Worm (Caenorhabditis elegans) whole organism, L4 larva: ENCODE results near the gene srbc-71.

ENCODE experiments used
- D1046.2 ChIP-seq: fragments of 200-800 bp; sonication (Bioruptor generic); IDR thresholded peaks from 2 replicates; pipeline ENCODE4 v1.3.6; 2022; ENCODE audit warnings: missing genetic modification characterization, missing compliant biosample characterization
- F49E8.2 ChIP-seq: sonication (generic microtip); optimal IDR thresholded peaks from 2 replicates; lab custom pipeline; 2016; ENCODE audit warnings: missing compliant biosample characterization, mild to moderate bottlenecking, missing genetic modification characterization, borderline replicate concordance
- T20F7.1 ChIP-seq: fragments of 200-800 bp; sonication (Bioruptor generic); optimal IDR thresholded peaks from 2 replicates; lab custom pipeline; 2018; ENCODE audit warnings: mild to moderate bottlenecking, missing genetic modification characterization, missing compliant biosample characterization
- T26A8.4 ChIP-seq: fragments of 200-800 bp; sonication (Bioruptor generic); IDR thresholded peaks from 2 replicates; pipeline ENCODE4 v1.3.6; 2022; ENCODE audit warnings: missing genetic modification characterization, missing compliant biosample characterization
- Y48G9A.11 ChIP-seq: fragments of 200-800 bp; sonication (Bioruptor generic); IDR thresholded peaks from 2 replicates; pipeline ENCODE4 v1.3.6; 2022; ENCODE audit warnings: missing genetic modification reagents, missing genetic modification characterization, missing compliant biosample characterization
- ZK337.2 ChIP-seq: fragments of 200-800 bp; sonication (Bioruptor generic); IDR thresholded peaks from 2 replicates; pipeline ENCODE4 v1.3.6; 2022; ENCODE audit warnings: missing genetic modification reagents, missing genetic modification characterization, missing compliant biosample characterization
- ceh-20 ChIP-seq: fragments of 200-800 bp; sonication (Bioruptor generic); IDR thresholded peaks from 2 replicates; pipeline ENCODE4 v1.3.6; 2022; ENCODE audit warnings: missing genetic modification reagents, missing genetic modification characterization, missing compliant biosample characterization
- dmd-6 ChIP-seq: fragments of 200-800 bp; sonication (Bioruptor generic); IDR thresholded peaks from 2 replicates; pipeline ENCODE4 v1.3.6; 2022; ENCODE audit warnings: missing genetic modification reagents, missing genetic modification characterization, missing compliant biosample characterization
- dmd-9 ChIP-seq: fragments of 200-800 bp; sonication (Bioruptor generic); IDR thresholded peaks from 2 replicates; pipeline ENCODE4 v1.3.6; 2022; ENCODE audit warnings: missing genetic modification reagents, missing genetic modification characterization, missing compliant biosample characterization
- egl-27 ChIP-seq: sonication (generic microtip); optimal IDR thresholded peaks from 3 replicates; lab custom pipeline; 2017; ENCODE audit warnings: missing biosample characterization, missing genetic modification reagents, missing genetic modification characterization
- hmg-1.1 ChIP-seq: fragments of 200-800 bp; sonication (Bioruptor generic); IDR thresholded peaks from 2 replicates; pipeline ENCODE4 v1.3.6; 2022; ENCODE audit warnings: missing genetic modification reagents, missing genetic modification characterization, missing compliant biosample characterization
- lin-13 ChIP-seq: fragments of 150-350 bp; optimal IDR thresholded peaks from 2 replicates; lab custom pipeline; 2014; ENCODE audit warnings: missing biosample characterization, missing genetic modification reagents, missing genetic modification characterization
- lin-29 ChIP-seq: fragments of 200-800 bp; sonication (Bioruptor generic); IDR thresholded peaks from 2 replicates; pipeline ENCODE4 v1.3.6; 2022; ENCODE audit warnings: missing genetic modification reagents, missing genetic modification characterization, missing compliant biosample characterization
- lin-38 ChIP-seq: fragments of 200-800 bp; sonication (Bioruptor generic); IDR thresholded peaks from 2 replicates; pipeline ENCODE4 v1.3.6; 2022; ENCODE audit warnings: missing genetic modification reagents, missing genetic modification characterization, missing compliant biosample characterization
- madf-5 ChIP-seq, 2 experiments: fragments of 200-800 bp; sonication (Bioruptor generic); IDR thresholded peaks; 2 replicates each; pipeline ENCODE4 v1.3.6; 2022; ENCODE audit warnings: missing compliant biosample characterization in 2 of 2, missing genetic modification characterization in 2 of 2
- madf-9 ChIP-seq: fragments of 200-800 bp; sonication (Bioruptor generic); conservative IDR thresholded peaks from 2 replicates; pipeline ENCODE4 v1.3.6; 2022; ENCODE audit warnings: missing genetic modification reagents, missing genetic modification characterization, missing compliant biosample characterization
- mes-2 ChIP-seq: sonication (generic microtip); optimal IDR thresholded peaks from 2 replicates; lab custom pipeline; 2016; ENCODE audit warnings: missing genotype, mild to moderate bottlenecking, missing genetic modification characterization, missing compliant biosample characterization; ENCODE audit not compliant: poor library complexity, severe bottlenecking
- nhr-41 ChIP-seq: fragments of 200-800 bp; sonication (Bioruptor generic); IDR thresholded peaks from 2 replicates; pipeline ENCODE4 v1.3.6; 2022; ENCODE audit warnings: missing genetic modification reagents, missing genetic modification characterization, missing compliant biosample characterization
- nhr-42 ChIP-seq: fragments of 200-800 bp; sonication (Bioruptor generic); IDR thresholded peaks from 2 replicates; pipeline ENCODE4 v1.3.6; 2022; ENCODE audit warnings: missing genetic modification characterization, missing compliant biosample characterization
- nhr-48 ChIP-seq: sonication (generic microtip); optimal IDR thresholded peaks from 2 replicates; lab custom pipeline; 2016; ENCODE audit warnings: mild to moderate bottlenecking, missing genetic modification characterization, missing compliant biosample characterization
- php-3 ChIP-seq: fragments of 200-800 bp; sonication (Bioruptor generic); IDR thresholded peaks from 2 replicates; pipeline ENCODE4 v1.3.6; 2022; ENCODE audit warnings: missing genetic modification reagents, missing genetic modification characterization, missing compliant biosample characterization
- rbr-2 ChIP-seq: sonication (generic microtip); optimal IDR thresholded peaks from 2 replicates; lab custom pipeline; 2016; ENCODE audit warnings: missing genotype, missing genetic modification characterization, missing compliant biosample characterization
- saeg-2 ChIP-seq: fragments of 200-800 bp; sonication (Bioruptor generic); IDR thresholded peaks from 2 replicates; pipeline ENCODE4 v1.3.6; 2022; ENCODE audit warnings: missing genetic modification reagents, missing genetic modification characterization, missing compliant biosample characterization
- tra-1 ChIP-seq: fragments of 200-800 bp; sonication (Bioruptor generic); IDR thresholded peaks from 2 replicates; pipeline ENCODE4 v1.3.6; 2022; ENCODE audit warnings: missing genetic modification reagents, missing genetic modification characterization, missing compliant biosample characterization
- vab-7 ChIP-seq: fragments of 200-800 bp; sonication (Bioruptor generic); IDR thresholded peaks from 2 replicates; pipeline ENCODE4 v1.3.6; 2022; ENCODE audit warnings: missing genetic modification reagents, missing genetic modification characterization, missing compliant biosample characterization
- zfp-2 ChIP-seq: sonication (generic microtip); optimal IDR thresholded peaks from 2 replicates; lab custom pipeline; 2016; ENCODE audit warnings: mild to moderate bottlenecking, missing genetic modification characterization, missing compliant biosample characterization
- zip-2 ChIP-seq: fragments of 150-350 bp; optimal IDR thresholded peaks from 2 replicates; lab custom pipeline; 2014; ENCODE audit warnings: missing biosample characterization, missing genetic modification characterization

srbc-71 gene

ce11 chrIV:4184767-4185166, 41.0 kb downstream of the srbc-71 start (continued):
- TF ChIP-seq rbr-2, result peak; percentile 32
- TF ChIP-seq ZK337.2 (GFP tag; lab: Robert Waterston, UW), result peak; percentile 82
- TF ChIP-seq T26A8.4 (GFP tag; lab: Robert Waterston, UW), result peak; percentile 96
- TF ChIP-seq ceh-20, result peak; percentile 98
- peak; percentile 95 for TF ChIP-seq dmd-9
- TF ChIP-seq saeg-2 (GFP tag; lab: Robert Waterston, UW), result peak; percentile 88
- peak; percentile 53 for TF ChIP-seq mes-2 (tag; lab: Kevin White, UChicago)
- peak; percentile 95 for TF ChIP-seq tra-1
- TF ChIP-seq php-3 (GFP tag; lab: Robert Waterston, UW), result peak; percentile 92
- TF ChIP-seq D1046.2, result peak; percentile 96
- peak; percentile 97 for TF ChIP-seq nhr-42 (GFP tag; lab: Robert Waterston, UW)
- TF ChIP-seq vab-7 (GFP tag; lab: Robert Waterston, UW), result peak; percentile 81
- TF ChIP-seq lin-29 (GFP tag; lab: Robert Waterston, UW), result peak; percentile 98
- peak; percentile 83 for TF ChIP-seq madf-9 (GFP tag; lab: Robert Waterston, UW)

DNA sequence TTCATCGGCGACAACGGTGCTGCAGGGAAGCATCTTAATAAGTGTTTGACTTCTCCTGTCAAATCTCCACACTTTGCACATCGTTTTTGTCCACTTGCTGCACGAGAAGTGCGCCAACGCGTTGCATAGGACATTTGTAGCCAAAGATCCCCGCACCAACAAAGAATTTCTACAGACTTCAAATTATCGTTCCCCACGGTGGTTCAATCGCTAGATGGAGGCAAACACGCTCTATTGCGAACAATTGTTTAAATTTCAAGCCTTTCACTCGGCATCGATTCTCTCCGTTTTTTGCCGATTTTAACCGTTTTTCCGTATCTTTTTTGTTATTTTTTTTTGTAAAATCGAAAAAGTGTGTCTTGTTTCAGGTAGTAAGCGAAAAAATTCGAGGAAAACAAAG, 45.7 kb downstream of the srbc-71 start:
- TF ChIP-seq lin-38 (peak; percentile 87), hmg-1.1 (0 out of 2 replicates have a peak, but pooled peaks have one; percentile 25)

DNA sequence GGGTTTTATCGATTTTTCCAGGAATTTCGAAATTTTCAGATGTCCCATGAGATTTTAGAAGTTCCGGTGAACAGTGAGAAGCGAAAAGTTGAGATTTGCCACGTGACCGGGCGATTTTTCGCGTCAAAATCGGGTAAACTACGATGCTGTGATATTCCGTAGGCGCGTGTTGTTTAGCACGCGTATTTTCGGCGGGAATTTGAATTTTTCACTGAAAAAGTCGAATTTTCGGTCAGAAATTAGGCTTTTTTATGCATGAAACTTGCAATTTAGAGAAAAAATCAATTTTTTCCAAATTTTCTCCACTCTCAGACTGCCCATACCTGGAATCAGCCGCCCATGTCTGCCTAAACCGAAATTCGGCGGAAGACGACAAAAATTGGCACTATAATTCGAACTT, 47.3 kb downstream of the srbc-71 start, which contains the start of gene tsen-34:
Gene tsen-34, plus strand, starts transcription at position 34 of the 400 bp plus-strand sequence.
- TF ChIP-seq ceh-20 (no peak), saeg-2 (GFP tag; lab: Robert Waterston, UW) (no peak), dmd-6 (GFP tag; lab: Robert Waterston, UW) (no peak), lin-38 (no peak), lin-13 (GFP tag; lab: Kevin White, UChicago) (no peak), Y48G9A.11 (0 out of 2 replicates have a peak, but pooled peaks have one; percentile 19), egl-27 (no peak), vab-7 (GFP tag; lab: Robert Waterston, UW) (no peak)

- TF ChIP-seq madf-5 (GFP tag; IDR thresholded peaks at IDR 0.05; lab: Robert Waterston, UW) (no peak), zip-2 (tag; lab: Kevin White, UChicago) (no peak), Y48G9A.11 (peak; percentile 89)
Observed at ce11 chrIV:4177560-4177959, 48.2 kb downstream of the srbc-71 start.

DNA sequence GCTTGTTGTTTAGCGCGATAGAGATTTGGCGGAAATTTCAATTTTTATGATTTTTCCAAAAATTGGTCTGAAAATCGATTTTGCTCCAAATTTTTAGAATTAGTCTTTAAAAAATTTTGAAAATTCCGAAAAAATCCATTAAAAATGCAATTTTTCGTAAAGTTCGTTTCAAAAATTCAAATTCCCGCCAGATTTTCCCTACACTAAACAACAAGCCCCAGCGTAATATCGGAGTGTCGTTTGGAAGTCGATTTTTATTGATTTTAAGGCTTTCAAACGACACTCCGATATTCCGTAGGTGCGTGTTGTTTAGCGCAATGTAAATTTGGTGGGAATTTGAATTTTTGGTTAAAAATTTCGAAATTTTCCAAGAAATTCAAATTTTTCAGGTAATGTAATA, 49.1 kb downstream of the srbc-71 start:
- peak; percentile 19 for TF ChIP-seq T20F7.1 (GFP tag; lab: Kevin White, UChicago)
- no peak for TF ChIP-seq nhr-48 (tag; lab: Kevin White, UChicago)
- TF ChIP-seq nhr-41, result no peak
- TF ChIP-seq zfp-2 (tag; lab: Kevin White, UChicago), result no peak
- peak; percentile 71 for TF ChIP-seq F49E8.2 (tag; lab: Kevin White, UChicago)
- TF ChIP-seq Y48G9A.11, result peak; percentile 97
- peak; percentile 25; the same call in 1 of the 2 replicates for TF ChIP-seq lin-38

ce11 chrIV:4176088-4176487, 49.7 kb downstream of the srbc-71 start, which contains the start of gene dnj-15:
Gene dnj-15, plus strand, starts transcription at chrIV:4176388.
- TF ChIP-seq madf-5 (GFP tag; IDR thresholded peaks at IDR 0.05; lab: Robert Waterston, UW), result no peak
